Worm (Caenorhabditis elegans): Measurements from ENCODE around the gene vps-16.

DNA sequence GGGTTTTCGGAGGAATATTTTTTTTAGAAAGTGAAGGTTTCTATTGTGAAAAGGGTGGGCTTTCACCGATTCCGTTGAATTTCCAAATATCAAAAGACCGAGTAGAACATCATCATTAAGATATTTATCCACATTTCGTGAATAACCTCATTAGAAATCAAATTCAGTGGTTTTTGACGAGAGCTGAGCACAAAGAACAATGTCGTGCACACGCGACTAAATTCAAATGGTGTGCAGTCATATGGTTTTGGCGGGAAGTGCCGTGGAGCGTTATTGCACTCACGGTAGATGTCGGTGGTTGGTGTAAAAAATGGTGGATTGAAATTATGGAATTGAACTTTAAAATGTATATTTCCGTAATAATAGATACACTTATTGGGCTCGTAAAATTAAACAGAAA is 19.6 kb downstream of the vps-16 start:
- TF ChIP-seq elt-3 (tag; optimal IDR thresholded peaks at IDR 0.05) (no peak), fkh-2 (tag; optimal IDR thresholded peaks at IDR 0.05) (no peak), ztf-4 (tag; optimal IDR thresholded peaks at IDR 0.05) (no peak), lin-39 (tag; optimal IDR thresholded peaks at IDR 0.05) (no peak), nhr-23 (tag; optimal IDR thresholded peaks at IDR 0.05) (no peak), jun-1 (tag; optimal IDR thresholded peaks at IDR 0.05) (no peak)
